Worm (Caenorhabditis elegans): ENCODE results near the gene acsd-1.

DNA sequence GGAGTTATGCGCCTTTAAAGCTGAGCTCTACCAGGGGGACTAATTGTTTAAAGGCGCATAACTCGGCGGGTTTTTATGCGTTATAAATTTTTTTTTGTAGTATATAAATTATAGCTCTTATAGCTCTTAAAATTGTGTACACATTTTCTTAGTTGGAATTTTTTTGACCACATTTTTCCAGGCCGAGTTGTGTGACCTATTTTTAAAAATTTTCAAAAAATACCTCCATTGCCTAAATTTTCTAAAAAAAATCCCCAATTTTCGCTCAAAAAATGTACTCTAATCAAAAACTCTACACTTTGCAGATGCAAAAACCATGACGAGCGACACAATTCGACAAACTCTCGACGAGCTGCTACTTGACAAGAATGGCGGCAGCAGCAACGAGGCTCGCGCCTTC, 13.4 kb upstream of the acsd-1 start, which contains the start of gene exc-6:
- TF ChIP-seq ztf-11 (tag; optimal IDR thresholded peaks at IDR 0.05), result no peak
- no peak for TF ChIP-seq nhr-77 (tag; optimal IDR thresholded peaks at IDR 0.05)
- TF ChIP-seq dpl-1 (GFP tag; optimal IDR thresholded peaks at IDR 0.05), result no peak
- no peak for TF ChIP-seq snpc-4 (tag; optimal IDR thresholded peaks at IDR 0.05)
- no peak for TF ChIP-seq aly-2 (tag; optimal IDR thresholded peaks at IDR 0.05)
- no peak for TF ChIP-seq ceh-82 (tag; optimal IDR thresholded peaks at IDR 0.05)
- TF ChIP-seq nhr-25 (tag; optimal IDR thresholded peaks at IDR 0.05; ENCODE audit: borderline replicate concordance, insufficient read depth), result no peak
- TF ChIP-seq tag-97 (GFP tag; IDR thresholded peaks at IDR 0.05), result no peak
- no peak for TF ChIP-seq ceh-44 (GFP tag; IDR thresholded peaks at IDR 0.05)

Data from whole organism, L4 larva.